Fruit fly (Drosophila melanogaster): ENCODE results near the gene pip.
A peak's percentile ranks its signal among the peaks of the same experiment; 100 is the strongest.

The pip gene

dm6 chr3L:19337398-19338086 lies at the start of gene pip (continued):
- TF ChIP-seq CG5245 (GFP tag; optimal IDR thresholded peaks at IDR 0.05) = no peak
- 0 out of 2 replicates have a peak, but pooled peaks have one; percentile 24 for TF ChIP-seq CG11696 (GFP tag; IDR thresholded peaks at IDR 0.05)
- peak; percentile 7 for TF ChIP-seq Camta (GFP tag; optimal IDR thresholded peaks at IDR 0.05)
- no peak for TF ChIP-seq Tbp (GFP tag; optimal IDR thresholded peaks at IDR 0.05)
- TF ChIP-seq CG1647 (GFP tag; optimal IDR thresholded peaks at IDR 0.05) = peak; percentile 41
- TF ChIP-seq CG8281 (tag; optimal IDR thresholded peaks at IDR 0.05) = no peak
- peak; percentile 65 for TF ChIP-seq CG1233 (GFP tag; optimal IDR thresholded peaks at IDR 0.05)
- TF ChIP-seq chinmo (GFP tag; IDR thresholded peaks at IDR 0.05; ENCODE audit: partially characterized antibody) = 0 out of 4 replicates have a peak, but pooled peaks have one; percentile 8
- TF ChIP-seq pho (GFP tag; optimal IDR thresholded peaks at IDR 0.05) = peak; percentile 55
- TF ChIP-seq chn (GFP tag; optimal IDR thresholded peaks at IDR 0.05) = no peak
- TF ChIP-seq lola (GFP tag; optimal IDR thresholded peaks at IDR 0.05) = no peak
- no peak for TF ChIP-seq aop (GFP tag; IDR thresholded peaks at IDR 0.05)
- peak; percentile 83 for TF ChIP-seq Hmr (GFP tag; optimal IDR thresholded peaks at IDR 0.05)
- peak; percentile 28 for TF ChIP-seq CG13624 (GFP tag; optimal IDR thresholded peaks at IDR 0.05)
- peak; percentile 57 for TF ChIP-seq Fer3 (tag; optimal IDR thresholded peaks at IDR 0.05)
- TF ChIP-seq CrebB (tag; optimal IDR thresholded peaks at IDR 0.05) = peak; percentile 72
- TF ChIP-seq odd (GFP tag; optimal IDR thresholded peaks at IDR 0.05) = peak; percentile 50
- peak; percentile 36 for TF ChIP-seq bab2 (GFP tag; optimal IDR thresholded peaks at IDR 0.05)
- TF ChIP-seq CG15011 (GFP tag; optimal IDR thresholded peaks at IDR 0.05) = peak; percentile 39
- TF ChIP-seq tio (GFP tag; optimal IDR thresholded peaks at IDR 0.05) = no peak
- no peak for TF ChIP-seq Kr (GFP tag; optimal IDR thresholded peaks at IDR 0.05)
- peak; percentile 20 for TF ChIP-seq cwo (GFP tag; optimal IDR thresholded peaks at IDR 0.05)
- TF ChIP-seq CG3995 (GFP tag; optimal IDR thresholded peaks at IDR 0.05) = peak; percentile 14
- TF ChIP-seq fd3F (GFP tag; optimal IDR thresholded peaks at IDR 0.05) = peak; percentile 55
- TF ChIP-seq Dbx (GFP tag; IDR thresholded peaks at IDR 0.05) = no peak; the same call in 2 of the 3 replicates
- no peak for TF ChIP-seq cato (GFP tag; optimal IDR thresholded peaks at IDR 0.05; ENCODE audit: borderline replicate concordance)
- TF ChIP-seq Oaz (GFP tag; IDR thresholded peaks at IDR 0.05) = no peak
- no peak for TF ChIP-seq Aef1 (GFP tag; IDR thresholded peaks at IDR 0.05)
- peak; percentile 38 for TF ChIP-seq CG34376 (GFP tag; optimal IDR thresholded peaks at IDR 0.05)
- TF ChIP-seq Fer2 (tag; optimal IDR thresholded peaks at IDR 0.05) = no peak
- TF ChIP-seq sob (GFP tag; IDR thresholded peaks at IDR 0.05) = peak; percentile 42; the same call in 1 of the 2 replicates
- no peak for TF ChIP-seq Ptx1 (GFP tag; IDR thresholded peaks at IDR 0.05)
- peak; percentile 91 for TF ChIP-seq Med (GFP tag)
- TF ChIP-seq CG33557 (GFP tag; optimal IDR thresholded peaks at IDR 0.05) = peak; percentile 13
- 0 out of 2 replicates have a peak, but pooled peaks have one; percentile 28 for TF ChIP-seq CG10321 (GFP tag; IDR thresholded peaks at IDR 0.05)
- TF ChIP-seq CG3163 (GFP tag; optimal IDR thresholded peaks at IDR 0.05) = peak; percentile 95
- peak; percentile 15; the same call in 1 of the 2 replicates for TF ChIP-seq CG14014 (GFP tag; IDR thresholded peaks at IDR 0.05)
- no peak for TF ChIP-seq Abd-B (GFP tag; optimal IDR thresholded peaks at IDR 0.05)
- no peak for TF ChIP-seq vvl (GFP tag; IDR thresholded peaks at IDR 0.05)
- TF ChIP-seq zen2 (GFP tag; IDR thresholded peaks at IDR 0.05; ENCODE audit: partially characterized antibody) = 0 out of 3 replicates have a peak, but pooled peaks have one; percentile 13
- TF ChIP-seq Antp (GFP tag; optimal IDR thresholded peaks at IDR 0.05) = peak; percentile 13
- TF ChIP-seq ftz-f1 (GFP tag; optimal IDR thresholded peaks at IDR 0.05) = no peak
- TF ChIP-seq pum (GFP tag; optimal IDR thresholded peaks at IDR 0.05) = no peak
- peak; percentile 54; the same call in 1 of the 2 replicates for TF ChIP-seq Atf6 (GFP tag; IDR thresholded peaks at IDR 0.05)
- TF ChIP-seq D (optimal IDR thresholded peaks at IDR 0.05) = no peak
- TF ChIP-seq D (GFP tag; optimal IDR thresholded peaks at IDR 0.05) = peak; percentile 28
- no peak for TF ChIP-seq Hr39 (optimal IDR thresholded peaks at IDR 0.05)
- TF ChIP-seq psq (GFP tag; optimal IDR thresholded peaks at IDR 0.05) = no peak
- TF ChIP-seq pfk (GFP tag; optimal IDR thresholded peaks at IDR 0.05) = peak; percentile 63
- no peak for TF ChIP-seq CG7372 (GFP tag; IDR thresholded peaks at IDR 0.05)
